Fruit fly (Drosophila melanogaster) whole organism, embryonic: ENCODE measurements around the gene CG15916.

Experiments
- Abd-B ChIP-seq: fragments of 200-800 bp; sonication (Bioruptor generic); optimal IDR thresholded peaks from 2 replicates; lab custom pipeline; 2018; ENCODE audit warnings: missing biosample characterization, mild to moderate bottlenecking, missing genetic modification characterization, moderate library complexity
- Atf-2 ChIP-seq: fragments of 200-800 bp; sonication (Bioruptor generic); optimal IDR thresholded peaks from 2 replicates; lab custom pipeline; 2016; ENCODE audit warnings: missing biosample characterization, missing genetic modification characterization
- Bdp1 ChIP-seq: fragments of 200-800 bp; sonication (Bioruptor generic); optimal IDR thresholded peaks from 3 replicates; lab custom pipeline; 2016; ENCODE audit warnings: missing biosample characterization, missing genetic modification characterization
- Bgb ChIP-seq: fragments of 200-800 bp; sonication (Bioruptor generic); IDR thresholded peaks from 2 replicates; pipeline ENCODE4 v1.3.6; 2022; ENCODE audit warnings: missing biosample characterization, missing genetic modification characterization; ENCODE audit not compliant: partially characterized antibody
- CG10209 ChIP-seq: fragments of 200-800 bp; sonication (Bioruptor generic); optimal IDR thresholded peaks from 3 replicates; lab custom pipeline; 2017; ENCODE audit warnings: missing biosample characterization, mild to moderate bottlenecking, missing genetic modification characterization, missing genetic modification reagents
- CG10979 ChIP-seq: fragments of 200-800 bp; sonication (Bioruptor generic); optimal IDR thresholded peaks from 2 replicates; lab custom pipeline; 2018; ENCODE audit warnings: missing biosample characterization, mild to moderate bottlenecking, missing genetic modification characterization, moderate library complexity
- CG12155 ChIP-seq: fragments of 200-800 bp; sonication (Bioruptor generic); optimal IDR thresholded peaks from 3 replicates; lab custom pipeline; 2016; ENCODE audit warnings: missing biosample characterization, missing genetic modification characterization
- CG12236 ChIP-seq: fragments of 200-800 bp; sonication (Bioruptor generic); optimal IDR thresholded peaks from 2 replicates; lab custom pipeline; 2016; ENCODE audit warnings: missing biosample characterization, missing genetic modification characterization
- CG13894 ChIP-seq: fragments of 200-800 bp; sonication (Bioruptor generic); optimal IDR thresholded peaks from 3 replicates; lab custom pipeline; 2018; ENCODE audit warnings: missing biosample characterization, mild to moderate bottlenecking, missing genetic modification characterization, moderate library complexity
- CG14860 ChIP-seq: fragments of 200-800 bp; sonication (Bioruptor generic); IDR thresholded peaks from 3 replicates; pipeline ENCODE4 v1.3.6; 2022; ENCODE audit warnings: missing biosample characterization, missing genetic modification characterization; ENCODE audit not compliant: partially characterized antibody
- CG15073 ChIP-seq: fragments of 200-800 bp; sonication (Bioruptor generic); optimal IDR thresholded peaks from 2 replicates; lab custom pipeline; 2016; ENCODE audit warnings: missing biosample characterization, missing genetic modification characterization
- CG15696 ChIP-seq: fragments of 200-800 bp; sonication (Bioruptor generic); optimal IDR thresholded peaks from 2 replicates; lab custom pipeline; 2019; ENCODE audit warnings: missing biosample characterization, mild to moderate bottlenecking, missing genetic modification characterization, moderate library complexity
- CG17612 ChIP-seq: fragments of 200-800 bp; sonication (Bioruptor generic); IDR thresholded peaks from 2 replicates; pipeline ENCODE4 v1.3.6; 2022; ENCODE audit warnings: missing biosample characterization, missing genetic modification characterization
- CG2120 ChIP-seq: fragments of 200-800 bp; sonication (Bioruptor generic); optimal IDR thresholded peaks from 3 replicates; lab custom pipeline; 2016; ENCODE audit warnings: missing biosample characterization, missing genetic modification characterization
- CG2712 ChIP-seq: fragments of 200-800 bp; optimal IDR thresholded peaks from 3 replicates; lab custom pipeline; 2019; ENCODE audit warnings: missing biosample characterization, mild to moderate bottlenecking, missing genetic modification characterization, moderate library complexity
- CG3065 ChIP-seq: fragments of 200-800 bp; sonication (Bioruptor generic); optimal IDR thresholded peaks from 2 replicates; lab custom pipeline; 2016; ENCODE audit warnings: missing biosample characterization, missing genetic modification characterization
- CG31388 ChIP-seq: fragments of 200-800 bp; sonication (Bioruptor generic); optimal IDR thresholded peaks from 2 replicates; lab custom pipeline; 2016; ENCODE audit warnings: missing biosample characterization, missing genetic modification characterization
- CG32767 ChIP-seq: fragments of 200-800 bp; sonication (Bioruptor generic); IDR thresholded peaks from 2 replicates; pipeline ENCODE4 v1.3.6; 2022; ENCODE audit warnings: missing biosample characterization, missing genetic modification characterization
- CG5180 ChIP-seq: fragments of 200-800 bp; sonication (Bioruptor generic); optimal IDR thresholded peaks from 3 replicates; lab custom pipeline; 2017; ENCODE audit warnings: missing biosample characterization, missing genetic modification characterization, mild to moderate bottlenecking, moderate library complexity, missing genetic modification reagents
- CG7271 ChIP-seq: fragments of 200-800 bp; sonication (Bioruptor generic); optimal IDR thresholded peaks from 2 replicates; lab custom pipeline; 2018; ENCODE audit warnings: missing biosample characterization, mild to moderate bottlenecking, missing genetic modification characterization, moderate library complexity
- CG7556 ChIP-seq: fragments of 200-800 bp; sonication (Bioruptor generic); optimal IDR thresholded peaks from 2 replicates; lab custom pipeline; 2017; ENCODE audit warnings: missing biosample characterization, mild to moderate bottlenecking, missing genetic modification characterization
- CG7786 ChIP-seq: fragments of 200-800 bp; sonication (Bioruptor generic); optimal IDR thresholded peaks from 2 replicates; lab custom pipeline; 2016; ENCODE audit warnings: missing biosample characterization, missing genetic modification characterization
- CG7928 ChIP-seq: fragments of 200-800 bp; sonication (Bioruptor generic); optimal IDR thresholded peaks from 2 replicates; lab custom pipeline; 2017; ENCODE audit warnings: missing biosample characterization, mild to moderate bottlenecking, missing genetic modification characterization
- CG8359 ChIP-seq: fragments of 200-800 bp; sonication (Bioruptor generic); optimal IDR thresholded peaks from 2 replicates; lab custom pipeline; 2017; ENCODE audit warnings: missing biosample characterization, mild to moderate bottlenecking, missing genetic modification characterization, borderline replicate concordance
- CHES-1-like ChIP-seq: fragments of 200-800 bp; sonication (Bioruptor generic); optimal IDR thresholded peaks from 2 replicates; lab custom pipeline; 2016; ENCODE audit warnings: missing biosample characterization, missing genetic modification characterization
- Dll ChIP-seq: fragments of 200-800 bp; sonication (Bioruptor generic); IDR thresholded peaks from 4 replicates; pipeline ENCODE4 v1.3.6; 2022; ENCODE audit warnings: missing biosample characterization, missing genetic modification characterization; ENCODE audit not compliant: partially characterized antibody
- Hand ChIP-seq: fragments of 200-800 bp; sonication (Bioruptor generic); optimal IDR thresholded peaks from 2 replicates; lab custom pipeline; 2017; ENCODE audit warnings: mild to moderate bottlenecking, missing biosample characterization, missing genetic modification reagents, missing genetic modification characterization
- HmgZ ChIP-seq: fragments of 200-800 bp; sonication (Bioruptor generic); optimal IDR thresholded peaks from 2 replicates; lab custom pipeline; 2018; ENCODE audit warnings: missing biosample characterization, mild to moderate bottlenecking, missing genetic modification characterization
- Hmx ChIP-seq: fragments of 200-800 bp; sonication (Bioruptor generic); optimal IDR thresholded peaks from 2 replicates; lab custom pipeline; 2016; ENCODE audit warnings: missing biosample characterization, missing genetic modification characterization
- Hr3 ChIP-seq: fragments of 200-800 bp; sonication (Bioruptor generic); optimal IDR thresholded peaks from 3 replicates; lab custom pipeline; 2016; ENCODE audit warnings: missing biosample characterization, missing genetic modification characterization
- Mrtf ChIP-seq: fragments of 200-800 bp; sonication (Bioruptor generic); IDR thresholded peaks from 3 replicates; pipeline ENCODE4 v1.3.6; 2022; ENCODE audit warnings: missing biosample characterization, missing genetic modification characterization
- Nf-YC ChIP-seq: fragments of 200-800 bp; optimal IDR thresholded peaks from 3 replicates; lab custom pipeline; 2019; ENCODE audit warnings: missing biosample characterization, mild to moderate bottlenecking, missing genetic modification characterization, moderate library complexity
- Ptx1 ChIP-seq: fragments of 200-800 bp; sonication (Bioruptor generic); IDR thresholded peaks from 2 replicates; pipeline ENCODE4 v1.3.6; 2022; ENCODE audit warnings: missing biosample characterization, missing genetic modification characterization
- Taf1 ChIP-seq: fragments of 200-800 bp; sonication (Bioruptor generic); IDR thresholded peaks from 2 replicates; pipeline ENCODE4 v1.3.6; 2022; ENCODE audit warnings: missing biosample characterization, missing genetic modification characterization
- amos ChIP-seq: fragments of 200-800 bp; sonication (Bioruptor generic); IDR thresholded peaks from 2 replicates; pipeline ENCODE4 v1.3.6; 2022; ENCODE audit warnings: missing biosample characterization, missing genetic modification characterization; ENCODE audit not compliant: partially characterized antibody
- bowl ChIP-seq: fragments of 200-800 bp; sonication (Bioruptor generic); IDR thresholded peaks from 2 replicates; pipeline ENCODE4 v1.3.6; 2022; ENCODE audit warnings: missing biosample characterization, missing genetic modification characterization
- danr ChIP-seq: fragments of 200-800 bp; sonication (Bioruptor generic); IDR thresholded peaks from 2 replicates; pipeline ENCODE4 v1.3.6; 2022; ENCODE audit warnings: missing biosample characterization, missing genetic modification characterization
- gt ChIP-seq: fragments of 200-800 bp; sonication (Bioruptor generic); IDR thresholded peaks from 2 replicates; pipeline ENCODE4 v1.3.6; 2022; ENCODE audit warnings: missing biosample characterization, missing genetic modification characterization
- jigr1 ChIP-seq: fragments of 200-800 bp; sonication (Bioruptor generic); IDR thresholded peaks from 3 replicates; pipeline ENCODE4 v1.3.6; 2022; ENCODE audit warnings: missing biosample characterization, missing genetic modification characterization
- lbe ChIP-seq: fragments of 200-800 bp; sonication (Bioruptor generic); optimal IDR thresholded peaks from 2 replicates; lab custom pipeline; 2016; ENCODE audit warnings: missing biosample characterization, mild to moderate bottlenecking, missing genetic modification characterization
- lmd ChIP-seq: fragments of 200-800 bp; sonication (Bioruptor generic); IDR thresholded peaks from 2 replicates; pipeline ENCODE4 v1.3.6; 2022; ENCODE audit warnings: missing biosample characterization, missing genetic modification characterization
- mirr ChIP-seq: fragments of 200-800 bp; sonication (Bioruptor generic); optimal IDR thresholded peaks from 3 replicates; lab custom pipeline; 2018; ENCODE audit warnings: missing biosample characterization, mild to moderate bottlenecking, missing genetic modification characterization
- pnt ChIP-seq: fragments of 200-800 bp; sonication (Bioruptor generic); optimal IDR thresholded peaks from 3 replicates; lab custom pipeline; 2016; ENCODE audit warnings: missing biosample characterization, missing genetic modification characterization
- pros ChIP-seq: fragments of 200-800 bp; sonication (Bioruptor generic); optimal IDR thresholded peaks from 3 replicates; lab custom pipeline; 2019; ENCODE audit warnings: missing biosample characterization, mild to moderate bottlenecking, missing genetic modification characterization, moderate library complexity
- schlank ChIP-seq: fragments of 200-800 bp; sonication (Bioruptor generic); optimal IDR thresholded peaks from 2 replicates; lab custom pipeline; 2018; ENCODE audit warnings: missing biosample characterization, mild to moderate bottlenecking, missing genetic modification characterization
- sens ChIP-seq: fragments of 200-800 bp; sonication (Bioruptor generic); peaks from one replicate; lab custom pipeline; 2016; ENCODE audit warnings: missing biosample characterization, missing genetic modification characterization
- so ChIP-seq: fragments of 200-800 bp; sonication (Bioruptor generic); IDR thresholded peaks from 3 replicates; pipeline ENCODE4 v1.3.6; 2022; ENCODE audit warnings: missing biosample characterization, missing genetic modification characterization
- stwl ChIP-seq: fragments of 200-800 bp; sonication (Bioruptor generic); optimal IDR thresholded peaks from 3 replicates; lab custom pipeline; 2018; ENCODE audit warnings: missing biosample characterization, mild to moderate bottlenecking, missing genetic modification characterization, moderate library complexity
- wor ChIP-seq: fragments of 200-800 bp; sonication (Bioruptor generic); IDR thresholded peaks from 2 replicates; pipeline ENCODE4 v1.3.6; 2022; ENCODE audit warnings: missing biosample characterization, missing genetic modification characterization
- zfh1 ChIP-seq: fragments of 200-800 bp; sonication (Bioruptor generic); IDR thresholded peaks from 3 replicates; pipeline ENCODE4 v1.3.6; 2022; ENCODE audit warnings: missing biosample characterization, missing genetic modification characterization

CG15916 gene

dm6 chrX:15886411-15887246 is 3.8 kb upstream of the CG15916 start (continued):
- TF ChIP-seq Dll (GFP tag; lab: Robert Waterston, UW): peak; percentile 36; the same call in 1 of the 4 replicates
- TF ChIP-seq sens (GFP tag; lab: Kevin White, UChicago): peak; percentile 46
- peak; percentile 48; the same call in 1 of the 2 replicates for TF ChIP-seq CG32767 (GFP tag; lab: Robert Waterston, UW)
- TF ChIP-seq CG7556: no peak
- no peak for TF ChIP-seq schlank (tag; lab: Kevin White, UChicago)
- no peak for TF ChIP-seq Abd-B (GFP tag; lab: Kevin White, UChicago)
- TF ChIP-seq bowl (GFP tag; lab: Robert Waterston, UW): no peak
- TF ChIP-seq CG10979 (tag; lab: Kevin White, UChicago): no peak
- TF ChIP-seq CG7271 (tag; lab: Kevin White, UChicago): no peak
- peak; percentile 30 for TF ChIP-seq CG2712 (tag; lab: Kevin White, UChicago)
- no peak for TF ChIP-seq CG7928 (GFP tag; lab: Kevin White, UChicago)
- TF ChIP-seq CG8359 (GFP tag; lab: Kevin White, UChicago): no peak
- peak; percentile 76 for TF ChIP-seq pros
- TF ChIP-seq CG13894 (tag; lab: Kevin White, UChicago): no peak
- TF ChIP-seq Nf-YC (tag; lab: Kevin White, UChicago): no peak
- peak; percentile 22 for TF ChIP-seq Hand
- no peak for TF ChIP-seq Taf1
- no peak for TF ChIP-seq danr
- TF ChIP-seq amos (GFP tag; lab: Robert Waterston, UW): peak; percentile 58; the same call in 1 of the 2 replicates
- peak; percentile 10; the same call in 1 of the 3 replicates for TF ChIP-seq so (GFP tag; lab: Robert Waterston, UW)
- TF ChIP-seq CG2120: no peak
- TF ChIP-seq CG3065 (GFP tag; lab: Kevin White, UChicago): no peak
- no peak for TF ChIP-seq gt (GFP tag; lab: Robert Waterston, UW)
- TF ChIP-seq Bdp1 (GFP tag; lab: Kevin White, UChicago): no peak
- TF ChIP-seq stwl (tag; lab: Kevin White, UChicago): no peak
- TF ChIP-seq mirr (GFP tag; lab: Kevin White, UChicago): no peak
- TF ChIP-seq CG17612 (GFP tag; lab: Robert Waterston, UW): no peak
- no peak for TF ChIP-seq CG31388 (GFP tag; lab: Kevin White, UChicago)
- no peak for TF ChIP-seq CG12155 (GFP tag; lab: Kevin White, UChicago)
- no peak for TF ChIP-seq Hmx (GFP tag; lab: Kevin White, UChicago)
- no peak for TF ChIP-seq Atf-2
- TF ChIP-seq CG15073 (GFP tag; lab: Kevin White, UChicago): no peak
- no peak for TF ChIP-seq lmd (GFP tag; lab: Robert Waterston, UW)
- no peak for TF ChIP-seq CHES-1-like (GFP tag; lab: Kevin White, UChicago)
- TF ChIP-seq Ptx1: no peak
- TF ChIP-seq CG12236 (GFP tag; lab: Kevin White, UChicago): no peak
- peak; percentile 58 for TF ChIP-seq Bgb (GFP tag; lab: Robert Waterston, UW)
- TF ChIP-seq zfh1: no peak
- TF ChIP-seq CG15696: no peak
- no peak for TF ChIP-seq Mrtf (GFP tag; lab: Robert Waterston, UW)
- TF ChIP-seq wor: no peak
- no peak for TF ChIP-seq CG14860 (GFP tag; lab: Robert Waterston, UW)
- peak; percentile 47 for TF ChIP-seq lbe (GFP tag; lab: Kevin White, UChicago)
- TF ChIP-seq HmgZ (tag; lab: Kevin White, UChicago): peak; percentile 50
- TF ChIP-seq CG10209 (GFP tag; lab: Kevin White, UChicago): no peak
- TF ChIP-seq Hr3 (GFP tag; lab: Kevin White, UChicago): no peak
- TF ChIP-seq jigr1: no peak
- TF ChIP-seq CG7786 (GFP tag; lab: Kevin White, UChicago): no peak
- no peak for TF ChIP-seq CG5180 (GFP tag; lab: Kevin White, UChicago)
- TF ChIP-seq pnt (GFP tag; lab: Kevin White, UChicago): no peak
